Worm (Caenorhabditis elegans): ENCODE data around the gene gst-3.

The gst-3 gene

DNA sequence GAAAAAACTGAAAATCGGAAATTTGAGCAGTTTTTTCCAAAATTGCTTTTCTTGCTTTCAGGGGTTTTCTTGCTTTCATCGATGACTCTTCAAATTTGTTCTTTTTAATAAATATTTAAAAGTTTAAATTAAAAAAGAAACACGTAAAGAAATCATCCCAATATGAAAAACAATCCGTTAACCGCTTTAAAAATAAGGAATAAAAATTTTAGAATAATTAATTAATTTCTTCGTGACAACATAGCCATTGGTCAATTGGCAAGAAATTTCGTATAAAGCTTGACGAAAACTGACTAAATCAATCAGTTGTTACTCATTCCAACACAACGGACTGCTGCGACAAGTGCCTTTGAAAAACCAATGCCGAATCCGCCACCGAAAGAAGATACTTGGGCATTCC lies 27.5 kb downstream of the gst-3 start, which contains the start of gene nsph-3.2:
TSS of gene nsph-3.2 (plus strand) at position 301 of the 400 bp plus-strand sequence.
- no peak for TF ChIP-seq lir-3 (tag; optimal IDR thresholded peaks at IDR 0.05)
- TF ChIP-seq daf-8 (GFP tag; IDR thresholded peaks at IDR 0.05) = no peak
- TF ChIP-seq fkh-10 (GFP tag; optimal IDR thresholded peaks at IDR 0.05) = no peak
- TF ChIP-seq snpc-4 (tag; optimal IDR thresholded peaks at IDR 0.05) = no peak
- no peak for TF ChIP-seq gei-8 (GFP tag; optimal IDR thresholded peaks at IDR 0.05)
- TF ChIP-seq lin-39 (tag; optimal IDR thresholded peaks at IDR 0.05) = no peak
- TF ChIP-seq mep-1 (tag; optimal IDR thresholded peaks at IDR 0.05) = no peak
- TF ChIP-seq Y75B8A.6 (GFP tag; IDR thresholded peaks at IDR 0.05) = no peak
- no peak for TF ChIP-seq lim-7 (GFP tag; IDR thresholded peaks at IDR 0.05)
- TF ChIP-seq madf-5 (GFP tag; IDR thresholded peaks at IDR 0.05) = no peak
- no peak for TF ChIP-seq daf-19 (GFP tag; conservative IDR thresholded peaks at IDR 0.05)
- no peak for TF ChIP-seq egl-27 (tag; optimal IDR thresholded peaks at IDR 0.05)
- no peak for TF ChIP-seq duxl-1 (tag; optimal IDR thresholded peaks at IDR 0.05; ENCODE audit: poor library complexity)
- TF ChIP-seq zip-2 (tag; optimal IDR thresholded peaks at IDR 0.05) = no peak
- TF ChIP-seq php-3 (GFP tag; IDR thresholded peaks at IDR 0.05) = no peak
- TF ChIP-seq mxl-2 (GFP tag; conservative IDR thresholded peaks at IDR 0.05) = no peak
- TF ChIP-seq fos-1 (tag; optimal IDR thresholded peaks at IDR 0.05) = no peak
- TF ChIP-seq nhr-102 (tag; optimal IDR thresholded peaks at IDR 0.05) = no peak
- no peak for TF ChIP-seq ces-1 (GFP tag; optimal IDR thresholded peaks at IDR 0.05)
- no peak for TF ChIP-seq nhr-42 (GFP tag; IDR thresholded peaks at IDR 0.05)

DNA sequence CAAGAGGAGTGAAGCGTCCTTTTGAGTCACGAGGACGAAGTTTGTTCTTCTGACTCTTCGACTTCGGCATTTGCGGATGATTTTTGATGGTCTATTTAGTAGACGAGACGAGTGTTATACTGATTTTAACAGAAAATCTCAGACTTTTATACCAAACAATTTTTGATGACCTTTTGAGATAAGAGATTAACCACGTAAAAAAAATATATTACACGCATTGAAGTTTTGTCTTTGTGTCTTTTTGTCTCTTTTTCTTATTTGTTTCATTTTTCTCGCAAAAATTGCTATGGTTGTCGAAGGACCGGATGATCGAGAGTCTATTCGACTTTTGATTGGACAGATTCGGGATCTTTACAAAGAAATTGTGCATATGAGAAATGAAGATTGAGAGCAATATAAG lies 28.6 kb downstream of the gst-3 start, which contains the start of gene spch-1:
TSS of gene spch-1 (minus strand) at position 101 of the 400 bp plus-strand sequence.
- TF ChIP-seq egl-27 (tag; optimal IDR thresholded peaks at IDR 0.05) = no peak
- peak in 1 of 2 experiments; percentile 29 for TF ChIP-seq unc-62 (GFP tag; optimal IDR thresholded peaks at IDR 0.05 in 1 of 2)
- TF ChIP-seq unc-62 (tag; optimal IDR thresholded peaks at IDR 0.05) = no peak

DNA sequence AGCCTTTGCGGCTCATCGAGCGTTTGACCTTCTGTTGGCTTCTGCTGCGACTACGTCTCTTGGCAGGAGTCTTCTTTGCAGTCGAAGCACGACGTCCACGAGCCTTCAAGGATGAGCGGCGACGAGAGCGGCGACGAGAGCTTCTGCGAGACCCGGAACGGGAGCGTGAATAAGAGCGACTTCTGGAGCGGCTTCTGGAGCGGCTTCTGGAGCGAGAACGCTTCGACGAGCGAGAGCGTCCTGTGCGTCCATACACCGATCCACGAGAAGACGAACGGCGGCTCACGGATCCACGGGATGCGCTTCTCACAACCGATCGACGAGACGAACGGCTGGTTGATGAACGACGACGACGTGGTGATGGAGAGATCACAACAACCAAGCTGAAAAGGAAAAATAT lies 29.2 kb downstream of the gst-3 start:
- TF ChIP-seq snpc-1.2 (GFP tag; IDR thresholded peaks at IDR 0.05) (no peak), set-16 (GFP tag; IDR thresholded peaks at IDR 0.05) (peak; percentile 94), spr-3 (GFP tag; optimal IDR thresholded peaks at IDR 0.05) (peak; percentile 22)

DNA sequence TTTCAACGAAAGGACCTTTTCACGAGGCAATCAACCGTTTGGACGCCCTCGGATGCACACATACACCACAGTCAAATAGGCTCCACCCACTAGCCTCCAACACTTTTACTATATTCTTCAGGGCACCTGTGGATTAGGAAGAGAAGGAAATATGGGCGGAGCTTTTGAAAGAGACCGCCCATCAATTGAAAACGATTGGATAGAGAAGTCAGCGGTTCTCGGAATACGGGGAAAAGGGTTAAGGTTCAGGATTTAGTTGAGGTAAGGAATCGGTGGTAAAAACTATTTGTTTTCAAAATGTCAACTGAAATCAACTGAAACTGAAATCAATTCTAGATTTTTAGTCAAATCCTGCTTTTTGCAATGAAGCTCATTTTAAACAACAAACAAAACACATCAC lies 29.6 kb downstream of the gst-3 start, which contains the start of gene egl-38:
TSS of gene egl-38 (minus strand) at position 101 of the 400 bp plus-strand sequence.
- TF ChIP-seq Y5F2A.4 (GFP tag; optimal IDR thresholded peaks at IDR 0.05) = no peak
- TF ChIP-seq nhr-102 (tag; optimal IDR thresholded peaks at IDR 0.05) = no peak
- TF ChIP-seq snpc-4 (tag; optimal IDR thresholded peaks at IDR 0.05) = no peak
- TF ChIP-seq ztf-7 (tag; optimal IDR thresholded peaks at IDR 0.05) = no peak
- no peak for TF ChIP-seq pha-4 (GFP tag; IDR thresholded peaks at IDR 0.05)
- no peak for TF ChIP-seq pha-4 (tag; optimal IDR thresholded peaks at IDR 0.05)
- no peak for TF ChIP-seq mdl-1 (tag; optimal IDR thresholded peaks at IDR 0.05)
- TF ChIP-seq R02D3.7 (tag; optimal IDR thresholded peaks at IDR 0.05) = no peak
- no peak for TF ChIP-seq lin-1 (GFP tag; IDR thresholded peaks at IDR 0.05)
- TF ChIP-seq Y105C5A.15 (GFP tag; IDR thresholded peaks at IDR 0.05) = no peak
- TF ChIP-seq gei-8 (GFP tag; optimal IDR thresholded peaks at IDR 0.05) = no peak
- TF ChIP-seq D1046.2 (GFP tag; IDR thresholded peaks at IDR 0.05) = no peak
- no peak for TF ChIP-seq vab-7 (GFP tag; IDR thresholded peaks at IDR 0.05)
- TF ChIP-seq ZK337.2 (GFP tag; IDR thresholded peaks at IDR 0.05) = no peak
- no peak for TF ChIP-seq attf-4 (tag; optimal IDR thresholded peaks at IDR 0.05)
- no peak for TF ChIP-seq skn-1 (tag; optimal IDR thresholded peaks at IDR 0.05)
- no peak for TF ChIP-seq hlh-11 (tag; optimal IDR thresholded peaks at IDR 0.05)

All from whole organism, L4 larva.